Fruit fly (Drosophila melanogaster): Measurements from ENCODE around the gene CG15343.

DNA sequence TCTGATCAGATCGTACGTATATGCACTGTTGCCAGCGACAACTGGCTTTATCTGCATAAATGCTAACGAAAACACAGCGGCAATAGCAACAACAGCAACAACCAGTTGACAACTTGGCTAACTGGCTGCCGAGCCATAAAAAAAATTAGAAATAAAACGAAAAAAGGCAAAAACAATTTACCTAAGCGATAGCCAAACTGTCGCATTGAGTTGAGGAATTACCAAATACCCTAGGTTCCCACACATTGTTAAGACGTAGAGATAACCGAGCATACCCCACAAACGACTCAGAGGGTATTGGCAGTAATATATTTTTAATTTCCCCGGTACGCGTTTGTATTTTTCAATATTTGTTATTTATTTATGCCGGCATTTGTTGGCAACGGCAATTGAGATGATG, 40.4 kb downstream of the CG15343 start:
- no peak for TF ChIP-seq CG10669 (GFP tag; optimal IDR thresholded peaks at IDR 0.05)
- TF ChIP-seq OdsH (GFP tag; optimal IDR thresholded peaks at IDR 0.05): no peak
- no peak for TF ChIP-seq CG6276 (GFP tag; optimal IDR thresholded peaks at IDR 0.05)

Measured in whole organism, prepupa.